Fruit fly (Drosophila melanogaster) whole organism, embryonic: ENCODE results near the gene CG34057.

Source experiments
- B-H1 ChIP-seq: fragments of 200-800 bp; sonication (Bioruptor generic); IDR thresholded peaks from 3 replicates; pipeline ENCODE4 v1.3.6; 2022; ENCODE audit warnings: missing biosample characterization, missing genetic modification characterization
- CG10959 ChIP-seq: fragments of 200-800 bp; sonication (Bioruptor generic); IDR thresholded peaks from 2 replicates; pipeline ENCODE4 v1.3.6; 2022; ENCODE audit warnings: missing biosample characterization, missing genetic modification characterization
- CG12942 ChIP-seq: fragments of 200-800 bp; sonication (Bioruptor generic); optimal IDR thresholded peaks from 3 replicates; lab custom pipeline; 2016; ENCODE audit warnings: missing biosample characterization, missing genetic modification characterization
- CG15011 ChIP-seq: fragments of 200-800 bp; sonication (Bioruptor generic); optimal IDR thresholded peaks from 3 replicates; lab custom pipeline; 2018; ENCODE audit warnings: missing biosample characterization, mild to moderate bottlenecking, missing genetic modification characterization
- CG1529 ChIP-seq: fragments of 200-800 bp; sonication (Bioruptor generic); optimal IDR thresholded peaks from 3 replicates; lab custom pipeline; 2018; ENCODE audit warnings: missing biosample characterization, missing genetic modification characterization
- CG16813 ChIP-seq: fragments of 200-800 bp; sonication (Bioruptor generic); IDR thresholded peaks from 3 replicates; pipeline ENCODE4 v1.3.6; 2022; ENCODE audit warnings: missing biosample characterization, missing genetic modification characterization; ENCODE audit not compliant: partially characterized antibody
- CG2129 ChIP-seq: fragments of 200-800 bp; sonication (Bioruptor generic); IDR thresholded peaks from 2 replicates; pipeline ENCODE4 v1.3.6; 2022; ENCODE audit warnings: missing biosample characterization, missing genetic modification characterization; ENCODE audit not compliant: partially characterized antibody
- CG30020 ChIP-seq: fragments of 200-800 bp; optimal IDR thresholded peaks from 2 replicates; lab custom pipeline; 2019; ENCODE audit warnings: missing biosample characterization, mild to moderate bottlenecking, missing genetic modification characterization, moderate library complexity
- CG30403 ChIP-seq: fragments of 200-800 bp; sonication (Bioruptor generic); optimal IDR thresholded peaks from 3 replicates; lab custom pipeline; 2016; ENCODE audit warnings: missing biosample characterization, missing genetic modification characterization
- CG31441 ChIP-seq: fragments of 200-800 bp; sonication (Bioruptor generic); IDR thresholded peaks from 2 replicates; pipeline ENCODE4 v1.3.6; 2022; ENCODE audit warnings: missing biosample characterization, missing genetic modification characterization
- CG34224 ChIP-seq: fragments of 200-800 bp; sonication (Bioruptor generic); IDR thresholded peaks from 3 replicates; pipeline ENCODE4 v1.3.6; 2022; ENCODE audit warnings: missing biosample characterization, missing genetic modification characterization; ENCODE audit not compliant: partially characterized antibody
- CG34422 ChIP-seq: fragments of 200-800 bp; sonication (Bioruptor generic); IDR thresholded peaks from 3 replicates; pipeline ENCODE4 v1.3.6; 2022; ENCODE audit warnings: missing biosample characterization, missing genetic modification characterization
- CG6689 ChIP-seq: fragments of 200-800 bp; sonication (Bioruptor generic); IDR thresholded peaks from 2 replicates; pipeline ENCODE4 v1.3.6; 2022; ENCODE audit warnings: missing biosample characterization, missing genetic modification characterization
- CG7963 ChIP-seq: fragments of 200-800 bp; sonication (Bioruptor generic); IDR thresholded peaks from 3 replicates; pipeline ENCODE4 v1.3.6; 2022; ENCODE audit warnings: missing biosample characterization, missing genetic modification characterization; ENCODE audit not compliant: partially characterized antibody
- CG9609 ChIP-seq: fragments of 200-800 bp; sonication (Bioruptor generic); optimal IDR thresholded peaks from 3 replicates; lab custom pipeline; 2016; ENCODE audit warnings: missing biosample characterization, missing genetic modification characterization
- CG9727 ChIP-seq: fragments of 200-800 bp; sonication (Bioruptor generic); optimal IDR thresholded peaks from 3 replicates; lab custom pipeline; 2017; ENCODE audit warnings: missing biosample characterization, mild to moderate bottlenecking, missing genetic modification characterization
- Dad ChIP-seq: fragments of 200-800 bp; sonication (Bioruptor generic); optimal IDR thresholded peaks from 3 replicates; lab custom pipeline; 2016; ENCODE audit warnings: missing biosample characterization, missing genetic modification characterization
- Doc3 ChIP-seq: fragments of 200-800 bp; sonication (Bioruptor generic); IDR thresholded peaks from 3 replicates; pipeline ENCODE4 v1.3.6; 2022; ENCODE audit warnings: missing biosample characterization, missing genetic modification characterization; ENCODE audit not compliant: partially characterized antibody
- HLH54F ChIP-seq: fragments of 200-800 bp; sonication (Bioruptor generic); optimal IDR thresholded peaks from 3 replicates; lab custom pipeline; 2016; ENCODE audit warnings: missing biosample characterization, missing genetic modification characterization
- HmgD ChIP-seq: fragments of 200-800 bp; sonication (Bioruptor generic); optimal IDR thresholded peaks from 3 replicates; lab custom pipeline; 2016; ENCODE audit warnings: missing biosample characterization, missing genetic modification characterization
- Myb ChIP-seq: fragments of 200-800 bp; sonication (Bioruptor generic); optimal IDR thresholded peaks from 2 replicates; lab custom pipeline; 2016; ENCODE audit warnings: missing biosample characterization, missing genetic modification characterization
- NK7.1 ChIP-seq: fragments of 200-800 bp; sonication (Bioruptor generic); optimal IDR thresholded peaks from 3 replicates; lab custom pipeline; 2016; ENCODE audit warnings: missing biosample characterization, missing genetic modification characterization
- Sox102F ChIP-seq: fragments of 200-800 bp; sonication (Bioruptor generic); optimal IDR thresholded peaks from 2 replicates; lab custom pipeline; 2018; ENCODE audit warnings: missing biosample characterization, mild to moderate bottlenecking, missing genetic modification characterization, moderate library complexity
- Sry-δ ChIP-seq: fragments of 200-800 bp; sonication (Bioruptor generic); optimal IDR thresholded peaks from 2 replicates; lab custom pipeline; 2016; ENCODE audit warnings: missing biosample characterization, missing genetic modification characterization
- Trl ChIP-seq, 3 experiments: fragments of >200 bp in 2 of 3; fragments of 200-800 bp in 1 of 3; sonication (Bioruptor generic) in 1 of 3; optimal IDR thresholded peaks; 2 replicates in 1 of 3; 3 replicates in 2 of 3; lab custom pipeline; 2016 to 2017; ENCODE audit warnings: missing biosample characterization in 1 of 3, missing genetic modification characterization in 1 of 3
- amos ChIP-seq: fragments of 200-800 bp; sonication (Bioruptor generic); IDR thresholded peaks from 2 replicates; pipeline ENCODE4 v1.3.6; 2022; ENCODE audit warnings: missing biosample characterization, missing genetic modification characterization; ENCODE audit not compliant: partially characterized antibody
- ash1 ChIP-seq: fragments of 200-800 bp; sonication (Bioruptor generic); optimal IDR thresholded peaks from 2 replicates; lab custom pipeline; 2018; ENCODE audit warnings: missing biosample characterization, mild to moderate bottlenecking, missing genetic modification characterization
- bbx ChIP-seq: fragments of 200-800 bp; sonication (Bioruptor generic); IDR thresholded peaks from 2 replicates; pipeline ENCODE4 v1.3.6; 2022; ENCODE audit warnings: missing biosample characterization, missing genetic modification characterization; ENCODE audit not compliant: partially characterized antibody
- chn ChIP-seq: fragments of 200-800 bp; sonication (Bioruptor generic); optimal IDR thresholded peaks from 2 replicates; lab custom pipeline; 2016; ENCODE audit warnings: missing biosample characterization, missing genetic modification characterization
- ci ChIP-seq: fragments of 200-800 bp; sonication (Bioruptor generic); IDR thresholded peaks from 3 replicates; pipeline ENCODE4 v1.3.6; 2022; ENCODE audit warnings: missing biosample characterization, missing genetic modification characterization
- crp ChIP-seq, 2 experiments: fragments of 200-800 bp; sonication (Bioruptor generic); optimal IDR thresholded peaks; 2 replicates in 1 of 2; 3 replicates in 1 of 2; lab custom pipeline; 2017; ENCODE audit warnings: missing biosample characterization in 2 of 2, missing genetic modification characterization in 2 of 2, mild to moderate bottlenecking in 1 of 2, moderate library complexity in 1 of 2
- dpn ChIP-seq, 2 experiments: fragments of 200-800 bp; sonication (Bioruptor generic); optimal IDR thresholded peaks; 3 replicates each; lab custom pipeline; 2016; ENCODE audit warnings: missing biosample characterization in 2 of 2, missing genetic modification characterization in 2 of 2
- gce ChIP-seq: fragments of 200-800 bp; sonication (Bioruptor generic); IDR thresholded peaks from 3 replicates; pipeline ENCODE4 v1.3.6; 2022; ENCODE audit warnings: missing biosample characterization, missing genetic modification characterization
- gro ChIP-seq: fragments of 200-800 bp; sonication (Bioruptor generic); optimal IDR thresholded peaks from 2 replicates; lab custom pipeline; 2016; ENCODE audit warnings: missing biosample characterization, missing genetic modification characterization
- jing ChIP-seq: fragments of 200-800 bp; sonication (Bioruptor generic); optimal IDR thresholded peaks from 2 replicates; lab custom pipeline; 2018; ENCODE audit warnings: missing biosample characterization, mild to moderate bottlenecking, missing genetic modification characterization
- maf-S ChIP-seq: fragments of 200-800 bp; sonication (Bioruptor generic); optimal IDR thresholded peaks from 2 replicates; lab custom pipeline; 2016; ENCODE audit warnings: missing biosample characterization, missing genetic modification characterization
- nmo ChIP-seq: fragments of 200-800 bp; sonication (Bioruptor generic); optimal IDR thresholded peaks from 2 replicates; lab custom pipeline; 2018; ENCODE audit warnings: missing biosample characterization, mild to moderate bottlenecking, missing genetic modification characterization, moderate library complexity
- otp ChIP-seq: fragments of 200-800 bp; sonication (Bioruptor generic); IDR thresholded peaks from 3 replicates; pipeline ENCODE4, ENCODE4 v1.3.6; 2022; ENCODE audit warnings: missing biosample characterization, missing genetic modification characterization
- phol ChIP-seq: fragments of 200-800 bp; sonication (Bioruptor generic); optimal IDR thresholded peaks from 3 replicates; lab custom pipeline; 2018; ENCODE audit warnings: missing biosample characterization, mild to moderate bottlenecking, missing genetic modification characterization, moderate library complexity
- prd ChIP-seq, 3 experiments: fragments of >200 bp in 2 of 3; fragments of 200-800 bp in 1 of 3; sonication (Bioruptor generic) in 1 of 3; optimal IDR thresholded peaks in 2 of 3; IDR thresholded peaks in 1 of 3; 2 replicates in 2 of 3; 3 replicates in 1 of 3; pipeline versions ENCODE4 v1.3.6 to Lab custom; 2017 to 2022; ENCODE audit warnings: missing biosample characterization in 1 of 3, missing genetic modification characterization in 1 of 3
- repo ChIP-seq: fragments of 200-800 bp; sonication (Bioruptor generic); optimal IDR thresholded peaks from 2 replicates; lab custom pipeline; 2016; ENCODE audit warnings: missing biosample characterization, missing genetic modification characterization
- row ChIP-seq: fragments of 200-800 bp; sonication (Bioruptor generic); IDR thresholded peaks from 3 replicates; pipeline ENCODE4 v1.3.6; 2022; ENCODE audit warnings: missing biosample characterization, missing genetic modification characterization
- run ChIP-seq: fragments of 200-800 bp; sonication (Bioruptor generic); optimal IDR thresholded peaks from 3 replicates; lab custom pipeline; 2018; ENCODE audit warnings: missing biosample characterization, mild to moderate bottlenecking, missing genetic modification characterization
- schlank ChIP-seq: fragments of 200-800 bp; sonication (Bioruptor generic); optimal IDR thresholded peaks from 2 replicates; lab custom pipeline; 2018; ENCODE audit warnings: missing biosample characterization, mild to moderate bottlenecking, missing genetic modification characterization
- tna ChIP-seq: fragments of 200-800 bp; sonication (Bioruptor generic); IDR thresholded peaks from 2 replicates; pipeline ENCODE4 v1.3.6; 2022; ENCODE audit warnings: missing biosample characterization, missing genetic modification characterization; ENCODE audit not compliant: partially characterized antibody
- wor ChIP-seq: fragments of 200-800 bp; sonication (Bioruptor generic); IDR thresholded peaks from 2 replicates; pipeline ENCODE4 v1.3.6; 2022; ENCODE audit warnings: missing biosample characterization, missing genetic modification characterization
- zen ChIP-seq: fragments of 200-800 bp; sonication (Bioruptor generic); optimal IDR thresholded peaks from 3 replicates; lab custom pipeline; 2018; ENCODE audit warnings: missing biosample characterization, mild to moderate bottlenecking, missing genetic modification characterization, moderate library complexity
- zfh2 ChIP-seq: fragments of 200-800 bp; sonication (Bioruptor generic); optimal IDR thresholded peaks from 2 replicates; lab custom pipeline; 2016; ENCODE audit warnings: missing biosample characterization, missing genetic modification characterization

CG34057 gene

dm6 chr3L:872389-872972 is 24.7 kb upstream of the CG34057 start (continued):
- peak in 1 of 2 experiments; percentile 29 for TF ChIP-seq Trl (optimal IDR thresholded peaks at IDR 0.05; lab: Kevin White, UChicago)
- TF ChIP-seq Trl (GFP tag; optimal IDR thresholded peaks at IDR 0.05; lab: Kevin White, UChicago) = peak; percentile 46
- peak; percentile 86 for TF ChIP-seq CG16813 (GFP tag; lab: Robert Waterston, UW)
- peak; percentile 7 for TF ChIP-seq Sox102F (GFP tag; lab: Kevin White, UChicago)
- TF ChIP-seq CG34422 (GFP tag; lab: Robert Waterston, UW) = peak; percentile 67
- no peak for TF ChIP-seq CG15011 (GFP tag; lab: Kevin White, UChicago)
- TF ChIP-seq CG34224 (GFP tag; lab: Robert Waterston, UW) = peak; percentile 71
- peak; percentile 9; the same call in 1 of the 2 replicates for TF ChIP-seq CG31441 (GFP tag; lab: Robert Waterston, UW)
- peak; percentile 70 for TF ChIP-seq CG30403 (GFP tag; lab: Kevin White, UChicago)
- TF ChIP-seq CG12942 = peak; percentile 11
- no peak for TF ChIP-seq Dad (GFP tag; lab: Kevin White, UChicago)
- peak; percentile 28 to 45 for TF ChIP-seq dpn (GFP tag; optimal IDR thresholded peaks at IDR 0.05; lab: Kevin White, UChicago)
- TF ChIP-seq prd (optimal IDR thresholded peaks at IDR 0.05; lab: Kevin White, UChicago) = no peak
- TF ChIP-seq prd (GFP tag; IDR thresholded peaks at IDR 0.05; lab: Robert Waterston, UW) = peak; percentile 69
- peak in 1 of 2 experiments; percentile 71 for TF ChIP-seq crp (GFP tag; optimal IDR thresholded peaks at IDR 0.05; lab: Kevin White, UChicago)
- 0 out of 2 replicates have a peak, but pooled peaks have one; percentile 9 for TF ChIP-seq CG6689 (GFP tag; lab: Robert Waterston, UW)
- TF ChIP-seq Sry-δ (GFP tag; lab: Kevin White, UChicago) = peak; percentile 96
- TF ChIP-seq run (tag; lab: Kevin White, UChicago) = no peak
- no peak for TF ChIP-seq jing
- peak; percentile 62 for TF ChIP-seq zfh2 (GFP tag; lab: Kevin White, UChicago)
- TF ChIP-seq zen (tag; lab: Kevin White, UChicago) = peak; percentile 33
- no peak for TF ChIP-seq ci (GFP tag; lab: Robert Waterston, UW)
- TF ChIP-seq CG1529 (GFP tag; lab: Kevin White, UChicago) = no peak
- TF ChIP-seq Myb = peak; percentile 63
- TF ChIP-seq CG2129 = peak; percentile 64
- peak; percentile 81 for TF ChIP-seq row (GFP tag; lab: Robert Waterston, UW)
- peak; percentile 14 for TF ChIP-seq chn (GFP tag; lab: Kevin White, UChicago)
- TF ChIP-seq tna (GFP tag; lab: Robert Waterston, UW) = peak; percentile 56; the same call in 1 of the 2 replicates
- peak; percentile 76 for TF ChIP-seq amos (GFP tag; lab: Robert Waterston, UW)
- TF ChIP-seq B-H1 = no peak
- TF ChIP-seq repo = peak; percentile 10
- no peak for TF ChIP-seq wor
- no peak for TF ChIP-seq schlank (tag; lab: Kevin White, UChicago)
- peak; percentile 62 for TF ChIP-seq nmo
- no peak for TF ChIP-seq ash1 (GFP tag; lab: Kevin White, UChicago)
- peak; percentile 61; the same call in 2 of the 3 replicates for TF ChIP-seq CG7963 (GFP tag; lab: Robert Waterston, UW)
- TF ChIP-seq CG30020 = peak; percentile 32
- TF ChIP-seq HmgD (GFP tag; lab: Kevin White, UChicago) = peak; percentile 67
- TF ChIP-seq NK7.1 (GFP tag; lab: Kevin White, UChicago) = peak; percentile 26
- peak; percentile 51 for TF ChIP-seq maf-S
- TF ChIP-seq gce (GFP tag; lab: Robert Waterston, UW) = no peak
- TF ChIP-seq CG10959 = no peak
- peak; percentile 51 for TF ChIP-seq HLH54F (GFP tag; lab: Kevin White, UChicago)
- peak; percentile 50 for TF ChIP-seq CG9609 (GFP tag; lab: Kevin White, UChicago)
- TF ChIP-seq CG9727 (GFP tag; lab: Kevin White, UChicago) = peak; percentile 37
- peak; percentile 75 for TF ChIP-seq gro
- no peak for TF ChIP-seq otp (GFP tag; lab: Robert Waterston, UW)
- TF ChIP-seq Doc3 = peak; percentile 77; the same call in 2 of the 3 replicates
- no peak; the same call in 1 of the 2 replicates for TF ChIP-seq bbx (GFP tag; lab: Robert Waterston, UW)
- TF ChIP-seq phol (tag; lab: Kevin White, UChicago) = peak; percentile 57
